Worm (Caenorhabditis elegans) whole organism, early embryonic: ENCODE measurements around the gene bcl-7.

Source experiments
- B0310.2 ChIP-seq: sonication (generic microtip); optimal IDR thresholded peaks from 2 replicates; lab custom pipeline; 2016; ENCODE audit warnings: mild to moderate bottlenecking, missing genetic modification characterization, missing compliant biosample characterization
- F13C5.2 ChIP-seq: sonication (generic microtip); optimal IDR thresholded peaks from 2 replicates; lab custom pipeline; 2017; ENCODE audit warnings: mild to moderate bottlenecking, missing genetic modification characterization, inconsistent platforms, missing compliant biosample characterization
- aly-1 ChIP-seq: sonication (generic microtip); optimal IDR thresholded peaks from 2 replicates; lab custom pipeline; 2016; ENCODE audit warnings: missing genetic modification characterization, missing compliant biosample characterization
- ama-1 ChIP-seq: fragments of 150-350 bp; optimal IDR thresholded peaks from 2 replicates; lab custom pipeline; 2014
- ceh-13 ChIP-seq: fragments of 200-800 bp; sonication (Bioruptor generic); optimal IDR thresholded peaks from 2 replicates; lab custom pipeline; 2018; ENCODE audit warnings: mild to moderate bottlenecking, missing genetic modification characterization, missing compliant biosample characterization
- ceh-36 ChIP-seq: sonication (generic microtip); optimal IDR thresholded peaks from 2 replicates; lab custom pipeline; 2016; ENCODE audit warnings: missing genetic modification characterization, inconsistent platforms, missing compliant biosample characterization
- ets-7 ChIP-seq: sonication (generic microtip); optimal IDR thresholded peaks from 2 replicates; lab custom pipeline; 2016; ENCODE audit warnings: missing genotype, missing genetic modification characterization, missing compliant biosample characterization
- flt-1 ChIP-seq: fragments of 200-800 bp; sonication (Bioruptor generic); IDR thresholded peaks from 2 replicates; pipeline ENCODE4 v1.3.6; 2022; ENCODE audit warnings: missing genetic modification characterization, missing compliant biosample characterization
- hmbx-1 ChIP-seq: sonication (generic microtip); optimal IDR thresholded peaks from 2 replicates; lab custom pipeline; 2016; ENCODE audit warnings: mild to moderate bottlenecking, missing genetic modification characterization, missing compliant biosample characterization
- hmg-4 ChIP-seq: fragments of 200-800 bp; sonication (Bioruptor generic); optimal IDR thresholded peaks from 2 replicates; lab custom pipeline; 2018; ENCODE audit warnings: mild to moderate bottlenecking, missing genetic modification characterization, missing compliant biosample characterization
- hnd-1 ChIP-seq: sonication (generic microtip); optimal IDR thresholded peaks from 2 replicates; lab custom pipeline; 2016; ENCODE audit warnings: missing genetic modification characterization, missing compliant biosample characterization
- pes-1 ChIP-seq: fragments of 200-800 bp; sonication (Bioruptor generic); IDR thresholded peaks from 2 replicates; pipeline ENCODE4 v1.3.6; 2022; ENCODE audit warnings: missing genetic modification reagents, missing genetic modification characterization, missing compliant biosample characterization
- scrt-1 ChIP-seq: fragments of 200-800 bp; sonication (Bioruptor generic); IDR thresholded peaks from 2 replicates; pipeline ENCODE4 v1.3.6; 2022; ENCODE audit warnings: missing genetic modification characterization, missing compliant biosample characterization
- sea-1 ChIP-seq: fragments of 200-800 bp; sonication (Bioruptor generic); conservative IDR thresholded peaks from 2 replicates; pipeline ENCODE4 v1.3.6; 2022; ENCODE audit warnings: missing genetic modification characterization, missing compliant biosample characterization
- tbx-11 ChIP-seq: fragments of 200-800 bp; sonication (Bioruptor generic); IDR thresholded peaks from 2 replicates; pipeline ENCODE4 v1.3.6; 2022; ENCODE audit warnings: missing genetic modification characterization, missing compliant biosample characterization
- tbx-37 ChIP-seq: fragments of 200-800 bp; sonication (Bioruptor generic); conservative IDR thresholded peaks from 2 replicates; pipeline ENCODE4 v1.3.6; 2022; ENCODE audit warnings: missing genetic modification reagents, missing genetic modification characterization, missing compliant biosample characterization
- tra-4 ChIP-seq: sonication (generic microtip); optimal IDR thresholded peaks from 2 replicates; lab custom pipeline; 2017; ENCODE audit warnings: missing genetic modification characterization, missing compliant biosample characterization

bcl-7 gene

ce11 chrIII:5936992-5937391, 11.1 kb downstream of the bcl-7 start, which contains the start of gene EGAP1.1:
EGAP1.1 (minus strand) TSS chrIII:5937220.
- TF ChIP-seq tbx-11 (GFP tag; lab: Robert Waterston, UW) (no peak), B0310.2 (tag; lab: Kevin White, UChicago) (no peak), hmbx-1 (tag; lab: Kevin White, UChicago) (no peak), sea-1 (GFP tag; lab: Robert Waterston, UW) (no peak), flt-1 (GFP tag; lab: Robert Waterston, UW) (no peak), ceh-36 (no peak), scrt-1 (GFP tag; lab: Robert Waterston, UW) (no peak), tra-4 (tag; lab: Kevin White, UChicago) (no peak), ceh-13 (GFP tag; lab: Kevin White, UChicago) (no peak), pes-1 (GFP tag; lab: Robert Waterston, UW) (no peak), hnd-1 (no peak)

ce11 chrIII:5938013-5938412, 12.1 kb downstream of the bcl-7 start:
- no peak for TF ChIP-seq B0310.2 (tag; lab: Kevin White, UChicago)
- no peak for TF ChIP-seq tbx-11 (GFP tag; lab: Robert Waterston, UW)
- no peak for TF ChIP-seq pes-1 (GFP tag; lab: Robert Waterston, UW)
- TF ChIP-seq ets-7 = no peak
- TF ChIP-seq hnd-1 = no peak
- no peak for TF ChIP-seq scrt-1 (GFP tag; lab: Robert Waterston, UW)
- TF ChIP-seq F13C5.2 (tag; lab: Kevin White, UChicago) = no peak
- TF ChIP-seq tbx-37 = no peak
- TF ChIP-seq hmg-4 (GFP tag; lab: Kevin White, UChicago) = no peak
- no peak for TF ChIP-seq flt-1 (GFP tag; lab: Robert Waterston, UW)
- no peak for TF ChIP-seq ceh-13 (GFP tag; lab: Kevin White, UChicago)
- no peak for TF ChIP-seq aly-1 (tag; lab: Kevin White, UChicago)
- TF ChIP-seq hmbx-1 (tag; lab: Kevin White, UChicago) = no peak

ce11 chrIII:5938790-5939452, 13.0 kb downstream of the bcl-7 start:
- no peak for TF ChIP-seq hmg-4 (GFP tag; lab: Kevin White, UChicago)
- no peak for TF ChIP-seq ama-1 (lab: Kevin White, UChicago)
- TF ChIP-seq tra-4 (tag; lab: Kevin White, UChicago) = no peak

- TF ChIP-seq ama-1 (lab: Kevin White, UChicago) = no peak
- TF ChIP-seq tbx-37 = no peak
- no peak for TF ChIP-seq sea-1 (GFP tag; lab: Robert Waterston, UW)
- no peak for TF ChIP-seq scrt-1 (GFP tag; lab: Robert Waterston, UW)
- TF ChIP-seq tra-4 (tag; lab: Kevin White, UChicago) = no peak
- TF ChIP-seq flt-1 (GFP tag; lab: Robert Waterston, UW) = peak; percentile 31; the same call in 1 of the 2 replicates
- no peak for TF ChIP-seq tbx-11 (GFP tag; lab: Robert Waterston, UW)
Measured at ce11 chrIII:5939453-5940296, 13.8 kb downstream of the bcl-7 start, which contains the start of gene ubq-1. ubq-1 (plus strand) TSS chrIII:5940254.

ce11 chrIII:5940525-5940974, 14.7 kb downstream of the bcl-7 start:
- TF ChIP-seq hmg-4 (GFP tag; lab: Kevin White, UChicago) = no peak
- TF ChIP-seq F13C5.2 (tag; lab: Kevin White, UChicago) = no peak
- 0 out of 2 replicates have a peak, but pooled peaks have one; percentile 8 for TF ChIP-seq scrt-1 (GFP tag; lab: Robert Waterston, UW)
- TF ChIP-seq tbx-11 (GFP tag; lab: Robert Waterston, UW) = peak; percentile 5; the same call in 1 of the 2 replicates
- 0 out of 2 replicates have a peak, but pooled peaks have one; percentile 30 for TF ChIP-seq flt-1 (GFP tag; lab: Robert Waterston, UW)
- no peak for TF ChIP-seq ceh-13 (GFP tag; lab: Kevin White, UChicago)

- TF ChIP-seq hmg-4 (GFP tag; lab: Kevin White, UChicago) = no peak
- no peak for TF ChIP-seq sea-1 (GFP tag; lab: Robert Waterston, UW)
- no peak for TF ChIP-seq ceh-36
- TF ChIP-seq ceh-13 (GFP tag; lab: Kevin White, UChicago) = no peak
- TF ChIP-seq pes-1 (GFP tag; lab: Robert Waterston, UW) = no peak
Measured at ce11 chrIII:5942104-5942503, 16.2 kb downstream of the bcl-7 start.

- TF ChIP-seq pes-1 (GFP tag; lab: Robert Waterston, UW) (no peak), ceh-36 (no peak), sea-1 (GFP tag; lab: Robert Waterston, UW) (peak; percentile 18; the same call in 1 of the 2 replicates), hmg-4 (GFP tag; lab: Kevin White, UChicago) (peak; percentile 12), aly-1 (tag; lab: Kevin White, UChicago) (no peak), hnd-1 (no peak), tra-4 (tag; lab: Kevin White, UChicago) (no peak), flt-1 (GFP tag; lab: Robert Waterston, UW) (peak; percentile 20; the same call in 1 of the 2 replicates), scrt-1 (GFP tag; lab: Robert Waterston, UW) (no peak), F13C5.2 (tag; lab: Kevin White, UChicago) (no peak)
Measured at ce11 chrIII:5943368-5944180, 17.7 kb downstream of the bcl-7 start.
